Worm (Caenorhabditis elegans): Measurements from ENCODE around the gene lin-33.

DNA sequence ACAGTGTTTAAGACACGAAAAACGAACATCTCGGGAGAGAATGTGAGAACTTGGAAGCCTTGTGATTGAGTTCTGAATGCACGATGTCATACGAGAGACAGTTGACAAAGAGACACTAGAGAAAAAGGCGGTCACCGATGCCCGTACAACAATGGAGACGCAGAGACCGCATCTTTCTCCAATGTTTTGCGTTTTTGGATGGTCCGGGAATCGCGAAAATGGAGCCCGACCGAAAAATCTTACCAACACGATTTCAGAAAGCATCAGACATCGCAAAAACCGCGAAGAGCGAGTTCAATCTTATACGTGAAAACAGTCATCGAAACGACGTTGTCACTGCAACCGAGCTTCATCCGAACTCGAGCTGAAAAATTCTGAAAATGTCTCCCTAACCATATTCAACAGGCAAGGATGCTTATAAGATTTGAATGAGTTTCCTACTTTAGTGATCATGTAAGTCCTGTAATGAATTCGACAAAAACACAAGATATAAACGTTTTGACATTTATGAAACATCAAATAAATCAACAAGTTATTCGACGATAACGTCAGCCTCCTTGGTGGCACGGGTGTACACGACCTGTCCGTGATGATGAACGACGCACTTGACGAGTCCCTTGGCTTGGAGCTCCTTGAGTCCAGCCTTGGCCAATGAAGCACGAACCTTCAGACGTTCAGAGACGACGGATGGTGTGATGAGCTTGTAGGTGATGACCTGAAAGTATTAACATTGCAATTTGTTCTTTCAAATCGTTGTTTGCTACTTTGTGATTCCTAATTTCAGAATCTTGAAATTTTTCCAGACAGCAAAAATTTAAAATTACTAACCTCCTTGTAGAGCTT, 16.4 kb downstream of the lin-33 start, which contains the start of gene inx-7:
- TF ChIP-seq ces-1 (GFP tag; optimal IDR thresholded peaks at IDR 0.05): no peak
- no peak for TF ChIP-seq zag-1 (tag; optimal IDR thresholded peaks at IDR 0.05)
- TF ChIP-seq mdl-1 (tag; optimal IDR thresholded peaks at IDR 0.05): no peak
- no peak for TF ChIP-seq nhr-20 (tag; optimal IDR thresholded peaks at IDR 0.05)

All from whole organism, L1 larva.